Worm (Caenorhabditis elegans) whole organism, L3 larva: ENCODE data around the gene col-105.

Source experiments
- R02D3.7 ChIP-seq: fragments of 150-350 bp; optimal IDR thresholded peaks from 2 replicates; lab custom pipeline; 2014; ENCODE audit warnings: missing biosample characterization, missing genetic modification characterization
- ZK546.5 ChIP-seq: sonication (generic microtip); optimal IDR thresholded peaks from 2 replicates; lab custom pipeline; 2017; ENCODE audit warnings: missing biosample characterization, missing genetic modification characterization
- ama-1 ChIP-seq: fragments of 150-350 bp; optimal IDR thresholded peaks from 2 replicates; lab custom pipeline; 2018
- ceh-16 ChIP-seq: sonication (generic microtip); optimal IDR thresholded peaks from 2 replicates; lab custom pipeline; 2017; ENCODE audit warnings: missing biosample characterization, missing genetic modification characterization
- ceh-82 ChIP-seq: fragments of 150-350 bp; optimal IDR thresholded peaks from 2 replicates; lab custom pipeline; 2014; ENCODE audit warnings: missing biosample characterization, missing genetic modification characterization
- ceh-9 ChIP-seq: sonication (generic microtip); optimal IDR thresholded peaks from 2 replicates; lab custom pipeline; 2018; ENCODE audit warnings: missing biosample characterization, missing genetic modification characterization
- egl-5 ChIP-seq: fragments of 150-350 bp; optimal IDR thresholded peaks from 2 replicates; lab custom pipeline; 2017; ENCODE audit warnings: missing biosample characterization, missing genetic modification reagents, missing genetic modification characterization, inconsistent platforms
- elt-1 ChIP-seq: fragments of 150-350 bp; optimal IDR thresholded peaks from 2 replicates; lab custom pipeline; 2014; ENCODE audit warnings: missing biosample characterization, missing genetic modification characterization
- elt-2 ChIP-seq: sonication (generic microtip); optimal IDR thresholded peaks from 2 replicates; lab custom pipeline; 2016; ENCODE audit warnings: missing genetic modification reagents, mild to moderate bottlenecking, missing genetic modification characterization, missing compliant biosample characterization
- eor-1 ChIP-seq, 2 experiments: fragments of 150-350 bp; optimal IDR thresholded peaks; 2 replicates each; lab custom pipeline; 2014 to 2018; ENCODE audit warnings: missing biosample characterization in 2 of 2, missing genetic modification characterization in 2 of 2
- fkh-2 ChIP-seq: fragments of 150-350 bp; optimal IDR thresholded peaks from 2 replicates; lab custom pipeline; 2014; ENCODE audit warnings: missing biosample characterization, missing genetic modification reagents, missing genetic modification characterization
- fos-1 ChIP-seq: fragments of 150-350 bp; optimal IDR thresholded peaks from 2 replicates; lab custom pipeline; 2014; ENCODE audit warnings: missing biosample characterization, missing genetic modification characterization
- hmg-11 ChIP-seq: sonication (generic microtip); optimal IDR thresholded peaks from 2 replicates; lab custom pipeline; 2016; ENCODE audit warnings: missing genetic modification characterization, missing compliant biosample characterization
- jun-1 ChIP-seq: fragments of 150-350 bp; optimal IDR thresholded peaks from 2 replicates; lab custom pipeline; 2014; ENCODE audit warnings: missing biosample characterization, missing genetic modification reagents, missing genetic modification characterization
- lin-15B ChIP-seq: fragments of 150-350 bp; optimal IDR thresholded peaks from 2 replicates; lab custom pipeline; 2014; ENCODE audit warnings: missing biosample characterization, missing genetic modification characterization
- lin-39 ChIP-seq: fragments of 150-350 bp; optimal IDR thresholded peaks from 2 replicates; lab custom pipeline; 2018; ENCODE audit warnings: missing biosample characterization, missing genetic modification reagents, missing genetic modification characterization
- lsy-12 ChIP-seq: sonication (generic microtip); optimal IDR thresholded peaks from 2 replicates; lab custom pipeline; 2016; ENCODE audit warnings: mild to moderate bottlenecking, missing genetic modification characterization, missing compliant biosample characterization
- mml-1 ChIP-seq: fragments of 150-350 bp; sonication (generic microtip); optimal IDR thresholded peaks from 3 replicates; lab custom pipeline; 2014; ENCODE audit warnings: missing biosample characterization, missing genetic modification characterization
- nfya-1 ChIP-seq: sonication (generic microtip); optimal IDR thresholded peaks from 2 replicates; lab custom pipeline; 2017; ENCODE audit warnings: missing genetic modification characterization, mild to moderate bottlenecking, missing compliant biosample characterization, antibody characterized with exemption, moderate library complexity; ENCODE audit not compliant: insufficient read depth
- nhr-11 ChIP-seq: fragments of 150-350 bp; optimal IDR thresholded peaks from 2 replicates; lab custom pipeline; 2014; ENCODE audit warnings: missing biosample characterization, missing genetic modification characterization
- nhr-23 ChIP-seq: fragments of 150-350 bp; optimal IDR thresholded peaks from 2 replicates; lab custom pipeline; 2014; ENCODE audit warnings: missing biosample characterization, missing genetic modification reagents, missing genetic modification characterization
- nhr-237 ChIP-seq: fragments of 150-350 bp; optimal IDR thresholded peaks from 2 replicates; lab custom pipeline; 2014; ENCODE audit warnings: missing biosample characterization, missing genetic modification characterization
- nhr-25 ChIP-seq: sonication (generic microtip); optimal IDR thresholded peaks from 2 replicates; lab custom pipeline; 2017; ENCODE audit warnings: missing biosample characterization, missing genetic modification characterization
- nhr-43 ChIP-seq: sonication (generic microtip); optimal IDR thresholded peaks from 2 replicates; lab custom pipeline; 2016; ENCODE audit warnings: mild to moderate bottlenecking, missing genetic modification characterization, missing compliant biosample characterization; ENCODE audit not compliant: poor library complexity, severe bottlenecking
- nhr-67 ChIP-seq: fragments of 150-350 bp; optimal IDR thresholded peaks from 2 replicates; lab custom pipeline; 2014; ENCODE audit warnings: missing biosample characterization, missing genetic modification characterization
- pha-4 ChIP-seq: fragments of 150-350 bp; optimal IDR thresholded peaks from 2 replicates; lab custom pipeline; 2014; ENCODE audit warnings: missing biosample characterization, missing genetic modification reagents, missing genetic modification characterization
- pqm-1 ChIP-seq: fragments of 150-350 bp; optimal IDR thresholded peaks from 2 replicates; lab custom pipeline; 2017; ENCODE audit warnings: missing biosample characterization, missing genetic modification characterization, inconsistent platforms
- sea-2 ChIP-seq: fragments of 150-350 bp; sonication (generic microtip); optimal IDR thresholded peaks from 4 replicates; lab custom pipeline; 2014; ENCODE audit warnings: missing biosample characterization, missing genetic modification reagents, missing genetic modification characterization
- snpc-4 ChIP-seq: fragments of 150-350 bp; optimal IDR thresholded peaks from 2 replicates; lab custom pipeline; 2014; ENCODE audit warnings: missing biosample characterization, missing genetic modification characterization
- unc-39 ChIP-seq: sonication (generic microtip); optimal IDR thresholded peaks from 4 replicates; lab custom pipeline; 2017; ENCODE audit warnings: missing biosample characterization, missing genetic modification characterization

The col-105 gene

DNA sequence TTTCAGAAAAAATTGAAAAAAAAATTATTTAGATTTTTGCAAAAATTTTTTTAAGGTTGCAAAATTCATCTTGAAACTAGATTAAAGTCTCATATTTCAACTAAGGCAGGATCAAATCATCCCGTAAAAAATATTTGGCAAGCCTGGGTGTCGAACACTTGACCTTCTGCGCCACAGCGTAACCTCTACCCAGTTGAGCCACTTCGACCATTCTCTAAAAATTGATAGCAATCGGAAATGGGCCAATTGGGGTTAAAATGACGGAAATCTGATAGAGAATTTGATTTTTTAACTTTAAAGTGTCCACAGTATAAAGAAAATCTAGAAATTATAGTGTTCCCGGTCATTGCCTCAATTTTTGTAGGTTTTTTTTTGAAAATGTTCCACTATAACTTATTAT, 31.1 kb upstream of the col-105 start:
- TF ChIP-seq nhr-67 (tag; lab: Kevin White, UChicago) (no peak), elt-2 (no peak), eor-1 (tag; optimal IDR thresholded peaks at IDR 0.05; lab: Kevin White, UChicago) (no peak), ceh-16 (tag; lab: Kevin White, UChicago) (no peak), mml-1 (tag; lab: Kevin White, UChicago) (no peak), fkh-2 (tag; lab: Kevin White, UChicago) (no peak), egl-5 (no peak), ceh-82 (no peak), R02D3.7 (tag; lab: Kevin White, UChicago) (no peak), ceh-9 (tag; lab: Kevin White, UChicago) (no peak), nhr-23 (tag; lab: Kevin White, UChicago) (no peak)
- TF ChIP-seq, all 47 proteins: peak for 0

DNA sequence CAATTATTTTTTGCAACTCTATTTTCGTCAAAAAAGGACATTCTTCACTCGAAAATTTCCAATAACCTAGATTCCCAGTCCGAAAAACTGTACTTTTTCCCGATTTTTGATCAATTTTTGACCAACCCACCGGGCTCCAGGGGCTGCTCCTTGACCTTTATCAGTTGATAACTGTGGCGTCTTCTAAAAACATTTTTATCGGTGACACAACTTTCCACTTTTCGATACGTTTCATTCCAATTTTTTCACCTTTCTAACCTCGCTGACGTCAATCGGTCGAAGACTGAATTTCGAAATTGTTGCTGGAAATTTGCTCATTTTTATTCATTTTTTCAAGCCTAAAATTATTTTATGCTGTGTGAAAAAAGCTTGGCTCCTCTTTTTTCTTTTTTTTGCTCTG, 30.6 kb upstream of the col-105 start:
- TF ChIP-seq elt-2 (peak; percentile 77), jun-1 (tag; lab: Kevin White, UChicago) (no peak), pqm-1 (tag; lab: Kevin White, UChicago) (peak; percentile 35)

DNA sequence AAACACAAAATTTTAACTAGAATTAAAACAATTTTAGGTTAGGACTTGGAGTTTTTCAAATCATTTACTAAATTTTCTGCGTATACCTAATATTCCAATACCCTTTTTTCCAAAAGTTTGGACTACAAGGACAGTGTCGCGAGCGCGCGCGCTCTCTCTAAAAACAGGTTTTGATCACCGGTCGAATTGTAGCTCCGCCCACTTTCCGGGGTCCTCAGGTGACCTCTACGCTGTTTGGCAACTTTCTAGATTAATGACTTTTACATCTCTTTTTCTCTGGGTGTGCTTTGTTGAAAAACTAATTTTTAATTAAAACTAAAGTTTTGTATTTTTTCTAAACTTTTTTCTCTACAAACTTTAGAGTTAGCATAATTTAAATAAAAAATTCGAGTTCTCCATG, 30.0 kb upstream of the col-105 start:
- TF ChIP-seq egl-5 (no peak), unc-39 (tag; lab: Kevin White, UChicago) (no peak), ceh-82 (no peak), fos-1 (tag; lab: Kevin White, UChicago) (no peak), nhr-23 (tag; lab: Kevin White, UChicago) (peak; percentile 32), ama-1 (no peak), nhr-25 (tag; lab: Kevin White, UChicago) (peak; percentile 60)

- TF ChIP-seq pha-4 (tag; lab: Kevin White, UChicago) (peak; percentile 28), nfya-1 (peak; percentile 28), nhr-43 (tag; lab: Kevin White, UChicago) (peak; percentile 38), sea-2 (GFP tag; lab: Kevin White, UChicago) (no peak), fkh-2 (tag; lab: Kevin White, UChicago) (no peak), hmg-11 (tag; lab: Kevin White, UChicago) (peak; percentile 73), lin-39 (tag; lab: Kevin White, UChicago) (peak; percentile 43), elt-2 (peak; percentile 19), ceh-16 (tag; lab: Kevin White, UChicago) (no peak), lsy-12 (peak; percentile 22), lin-15B (tag; lab: Kevin White, UChicago) (peak; percentile 25)
Measured at ce11 chrIV:1388079-1388478, 29.1 kb upstream of the col-105 start.

ce11 chrIV:1385915-1386314, 26.9 kb upstream of the col-105 start, which contains the start of gene nhr-41:
Gene nhr-41 (plus strand): TSS chrIV:1386215.
- no peak for TF ChIP-seq lin-39 (tag; lab: Kevin White, UChicago)
- no peak for TF ChIP-seq fos-1 (tag; lab: Kevin White, UChicago)
- TF ChIP-seq nhr-23 (tag; lab: Kevin White, UChicago), result no peak
- no peak for TF ChIP-seq elt-1 (tag; lab: Kevin White, UChicago)
- no peak for TF ChIP-seq fkh-2 (tag; lab: Kevin White, UChicago)
- no peak for TF ChIP-seq nhr-67 (tag; lab: Kevin White, UChicago)
- TF ChIP-seq nhr-43 (tag; lab: Kevin White, UChicago), result no peak
- no peak for TF ChIP-seq snpc-4 (tag; lab: Kevin White, UChicago)
- no peak for TF ChIP-seq eor-1 (tag; optimal IDR thresholded peaks at IDR 0.05; lab: Kevin White, UChicago)
- no peak for TF ChIP-seq ZK546.5 (tag; lab: Kevin White, UChicago)
- no peak for TF ChIP-seq ceh-16 (tag; lab: Kevin White, UChicago)
- TF ChIP-seq, all 47 proteins: peak for 0

DNA sequence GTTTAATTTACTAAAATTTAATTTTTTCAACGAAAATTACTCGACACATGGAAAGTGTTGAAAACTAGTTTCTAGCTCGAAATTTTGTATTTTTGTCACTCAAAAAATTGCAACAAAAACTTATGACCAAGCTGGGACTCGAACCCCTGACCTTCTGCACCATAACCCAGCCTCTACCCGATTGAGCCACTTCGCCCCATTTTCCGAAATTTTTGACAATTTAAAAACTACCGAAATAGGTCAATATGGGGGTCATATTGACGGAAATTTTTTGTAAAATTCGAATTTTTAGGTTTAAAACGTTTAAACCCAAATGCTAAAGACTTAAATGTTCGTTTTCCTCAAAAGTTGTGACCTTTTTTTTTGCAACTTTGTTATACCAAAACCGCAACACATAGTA, 26.5 kb upstream of the col-105 start:
- no peak for TF ChIP-seq nhr-23 (tag; lab: Kevin White, UChicago)
- no peak for TF ChIP-seq nhr-237 (tag; lab: Kevin White, UChicago)
- TF ChIP-seq lsy-12, result no peak
- TF ChIP-seq nhr-11, result no peak
- no peak for TF ChIP-seq nhr-25 (tag; lab: Kevin White, UChicago)
- no peak for TF ChIP-seq ZK546.5 (tag; lab: Kevin White, UChicago)
